Worm (Caenorhabditis elegans) whole organism, midembryonic: Measurements from ENCODE around the gene Y54G2A.72.

Source experiments
- T22C8.4 ChIP-seq: fragments of 200-800 bp; sonication (Bioruptor generic); IDR thresholded peaks from 2 replicates; pipeline ENCODE4 v1.3.6; 2022; ENCODE audit warnings: missing genetic modification characterization, missing compliant biosample characterization
- cog-1 ChIP-seq: sonication (generic microtip); optimal IDR thresholded peaks from 2 replicates; lab custom pipeline; 2016; ENCODE audit warnings: missing genetic modification characterization, missing compliant biosample characterization
- flt-1 ChIP-seq: fragments of 200-800 bp; sonication (Bioruptor generic); IDR thresholded peaks from 2 replicates; pipeline ENCODE4 v1.3.6; 2022; ENCODE audit warnings: missing genetic modification characterization, missing compliant biosample characterization
- klf-2 ChIP-seq: fragments of 200-800 bp; sonication (Bioruptor generic); conservative IDR thresholded peaks from 2 replicates; pipeline ENCODE4 v1.3.6; 2022; ENCODE audit warnings: missing genetic modification reagents, missing genetic modification characterization, missing compliant biosample characterization
- med-1 ChIP-seq: sonication (generic microtip); optimal IDR thresholded peaks from 2 replicates; lab custom pipeline; 2017; ENCODE audit warnings: missing genetic modification characterization, mild to moderate bottlenecking, missing compliant biosample characterization, antibody characterized with exemption, missing genetic modification reagents; ENCODE audit not compliant: insufficient read depth
- ref-1 ChIP-seq: fragments of 200-800 bp; sonication (Bioruptor generic); conservative IDR thresholded peaks from 2 replicates; pipeline ENCODE4 v1.3.6; 2022; ENCODE audit warnings: missing genetic modification reagents, missing genetic modification characterization, missing compliant biosample characterization
- tab-1 ChIP-seq: fragments of 200-800 bp; sonication (Bioruptor generic); IDR thresholded peaks from 2 replicates; pipeline ENCODE4 v1.3.6; 2022; ENCODE audit warnings: missing genetic modification characterization, missing compliant biosample characterization
- ztf-23 ChIP-seq: fragments of 200-800 bp; sonication (Bioruptor generic); IDR thresholded peaks from 2 replicates; pipeline ENCODE4 v1.3.6; 2022; ENCODE audit warnings: missing genetic modification reagents, missing genetic modification characterization, missing compliant biosample characterization
- ztf-29 ChIP-seq: fragments of 200-800 bp; sonication (Bioruptor generic); IDR thresholded peaks from 2 replicates; pipeline ENCODE4 v1.3.6; 2022; ENCODE audit warnings: missing genetic modification reagents, missing genetic modification characterization, missing compliant biosample characterization

ce11 chrIV:2759163-2759562, 18.8 kb upstream of the Y54G2A.72 start, which contains the start of gene Y54G2A.38:
- TF ChIP-seq med-1 (GFP tag; lab: Kevin White, UChicago) (no peak), cog-1 (tag; lab: Kevin White, UChicago) (no peak), flt-1 (GFP tag; lab: Robert Waterston, UW) (no peak), klf-2 (GFP tag; lab: Robert Waterston, UW) (no peak), tab-1 (no peak), ref-1 (no peak), ztf-23 (GFP tag; lab: Robert Waterston, UW) (no peak), T22C8.4 (GFP tag; lab: Robert Waterston, UW) (no peak), ztf-29 (GFP tag; lab: Robert Waterston, UW) (no peak)
